Worm (Caenorhabditis elegans) whole organism, L3 larva: ENCODE measurements around the gene F25E2.3.
A peak's percentile ranks its signal among the peaks of the same experiment; 100 is the strongest.

ENCODE experiments used
- R02D3.7 ChIP-seq: fragments of 150-350 bp; optimal IDR thresholded peaks from 2 replicates; lab custom pipeline; 2014; ENCODE audit warnings: missing biosample characterization, missing genetic modification characterization
- ZK546.5 ChIP-seq: sonication (generic microtip); optimal IDR thresholded peaks from 2 replicates; lab custom pipeline; 2017; ENCODE audit warnings: missing biosample characterization, missing genetic modification characterization
- ama-1 ChIP-seq: fragments of 150-350 bp; optimal IDR thresholded peaks from 2 replicates; lab custom pipeline; 2018
- ceh-28 ChIP-seq: fragments of 150-350 bp; optimal IDR thresholded peaks from 2 replicates; lab custom pipeline; 2014; ENCODE audit warnings: missing biosample characterization, missing genetic modification reagents, missing genetic modification characterization
- ceh-82 ChIP-seq: fragments of 150-350 bp; optimal IDR thresholded peaks from 2 replicates; lab custom pipeline; 2014; ENCODE audit warnings: missing biosample characterization, missing genetic modification characterization
- ceh-9 ChIP-seq: sonication (generic microtip); optimal IDR thresholded peaks from 2 replicates; lab custom pipeline; 2018; ENCODE audit warnings: missing biosample characterization, missing genetic modification characterization
- daf-12 ChIP-seq: fragments of 150-350 bp; optimal IDR thresholded peaks from 2 replicates; lab custom pipeline; 2014; ENCODE audit warnings: missing biosample characterization, missing genetic modification reagents, missing genetic modification characterization
- egl-5 ChIP-seq: fragments of 150-350 bp; optimal IDR thresholded peaks from 2 replicates; lab custom pipeline; 2017; ENCODE audit warnings: missing biosample characterization, missing genetic modification reagents, missing genetic modification characterization, inconsistent platforms
- elt-1 ChIP-seq: fragments of 150-350 bp; optimal IDR thresholded peaks from 2 replicates; lab custom pipeline; 2014; ENCODE audit warnings: missing biosample characterization, missing genetic modification characterization
- elt-2 ChIP-seq: sonication (generic microtip); optimal IDR thresholded peaks from 2 replicates; lab custom pipeline; 2016; ENCODE audit warnings: missing genetic modification reagents, mild to moderate bottlenecking, missing genetic modification characterization, missing compliant biosample characterization
- elt-3 ChIP-seq, 3 experiments: fragments of 150-350 bp in 1 of 3; sonication (generic microtip) in 2 of 3; optimal IDR thresholded peaks; 2 replicates in 2 of 3; 4 replicates in 1 of 3; lab custom pipeline; 2014 to 2017; ENCODE audit warnings: missing biosample characterization in 3 of 3, missing genetic modification characterization in 3 of 3
- eor-1 ChIP-seq, 2 experiments: fragments of 150-350 bp; optimal IDR thresholded peaks; 2 replicates each; lab custom pipeline; 2014 to 2018; ENCODE audit warnings: missing biosample characterization in 2 of 2, missing genetic modification characterization in 2 of 2
- fkh-10 ChIP-seq: sonication (generic microtip); optimal IDR thresholded peaks from 2 replicates; lab custom pipeline; 2017; ENCODE audit warnings: missing biosample characterization, missing genetic modification reagents, missing genetic modification characterization
- fos-1 ChIP-seq: fragments of 150-350 bp; optimal IDR thresholded peaks from 2 replicates; lab custom pipeline; 2014; ENCODE audit warnings: missing biosample characterization, missing genetic modification characterization
- hmg-11 ChIP-seq: sonication (generic microtip); optimal IDR thresholded peaks from 2 replicates; lab custom pipeline; 2016; ENCODE audit warnings: missing genetic modification characterization, missing compliant biosample characterization
- jun-1 ChIP-seq: fragments of 150-350 bp; optimal IDR thresholded peaks from 2 replicates; lab custom pipeline; 2014; ENCODE audit warnings: missing biosample characterization, missing genetic modification reagents, missing genetic modification characterization
- lin-15B ChIP-seq: fragments of 150-350 bp; optimal IDR thresholded peaks from 2 replicates; lab custom pipeline; 2014; ENCODE audit warnings: missing biosample characterization, missing genetic modification characterization
- lin-39 ChIP-seq: fragments of 150-350 bp; optimal IDR thresholded peaks from 2 replicates; lab custom pipeline; 2018; ENCODE audit warnings: missing biosample characterization, missing genetic modification reagents, missing genetic modification characterization
- lsy-12 ChIP-seq: sonication (generic microtip); optimal IDR thresholded peaks from 2 replicates; lab custom pipeline; 2016; ENCODE audit warnings: mild to moderate bottlenecking, missing genetic modification characterization, missing compliant biosample characterization
- mdl-1 ChIP-seq: fragments of 150-350 bp; optimal IDR thresholded peaks from 2 replicates; lab custom pipeline; 2014; ENCODE audit warnings: missing biosample characterization, missing genetic modification characterization
- mml-1 ChIP-seq: fragments of 150-350 bp; sonication (generic microtip); optimal IDR thresholded peaks from 3 replicates; lab custom pipeline; 2014; ENCODE audit warnings: missing biosample characterization, missing genetic modification characterization
- nfya-1 ChIP-seq: sonication (generic microtip); optimal IDR thresholded peaks from 2 replicates; lab custom pipeline; 2017; ENCODE audit warnings: missing genetic modification characterization, mild to moderate bottlenecking, missing compliant biosample characterization, antibody characterized with exemption, moderate library complexity; ENCODE audit not compliant: insufficient read depth
- nhr-11 ChIP-seq: fragments of 150-350 bp; optimal IDR thresholded peaks from 2 replicates; lab custom pipeline; 2014; ENCODE audit warnings: missing biosample characterization, missing genetic modification characterization
- nhr-12 ChIP-seq: fragments of 150-350 bp; optimal IDR thresholded peaks from 2 replicates; lab custom pipeline; 2014; ENCODE audit warnings: missing biosample characterization, missing genetic modification characterization
- nhr-23 ChIP-seq: fragments of 150-350 bp; optimal IDR thresholded peaks from 2 replicates; lab custom pipeline; 2014; ENCODE audit warnings: missing biosample characterization, missing genetic modification reagents, missing genetic modification characterization
- nhr-25 ChIP-seq: sonication (generic microtip); optimal IDR thresholded peaks from 2 replicates; lab custom pipeline; 2017; ENCODE audit warnings: missing biosample characterization, missing genetic modification characterization
- nhr-28 ChIP-seq: fragments of 150-350 bp; optimal IDR thresholded peaks from 2 replicates; lab custom pipeline; 2014; ENCODE audit warnings: missing biosample characterization, missing genetic modification characterization
- nhr-67 ChIP-seq: fragments of 150-350 bp; optimal IDR thresholded peaks from 2 replicates; lab custom pipeline; 2014; ENCODE audit warnings: missing biosample characterization, missing genetic modification characterization
- nhr-76 ChIP-seq: fragments of 150-350 bp; sonication (generic microtip); optimal IDR thresholded peaks from 5 replicates; lab custom pipeline; 2014; ENCODE audit warnings: missing biosample characterization, missing genetic modification characterization
- nhr-77 ChIP-seq: fragments of 150-350 bp; optimal IDR thresholded peaks from 2 replicates; lab custom pipeline; 2014; ENCODE audit warnings: missing biosample characterization, missing genetic modification characterization
- pha-4 ChIP-seq: fragments of 150-350 bp; optimal IDR thresholded peaks from 2 replicates; lab custom pipeline; 2014; ENCODE audit warnings: missing biosample characterization, missing genetic modification reagents, missing genetic modification characterization
- pqm-1 ChIP-seq: fragments of 150-350 bp; optimal IDR thresholded peaks from 2 replicates; lab custom pipeline; 2017; ENCODE audit warnings: missing biosample characterization, missing genetic modification characterization, inconsistent platforms
- sea-2 ChIP-seq: fragments of 150-350 bp; sonication (generic microtip); optimal IDR thresholded peaks from 4 replicates; lab custom pipeline; 2014; ENCODE audit warnings: missing biosample characterization, missing genetic modification reagents, missing genetic modification characterization
- skn-1 ChIP-seq: fragments of 150-350 bp; optimal IDR thresholded peaks from 2 replicates; lab custom pipeline; 2014; ENCODE audit warnings: missing biosample characterization, missing genetic modification characterization
- snpc-4 ChIP-seq: fragments of 150-350 bp; optimal IDR thresholded peaks from 2 replicates; lab custom pipeline; 2014; ENCODE audit warnings: missing biosample characterization, missing genetic modification characterization
- tbx-2 ChIP-seq: sonication (generic microtip); optimal IDR thresholded peaks from 2 replicates; lab custom pipeline; 2016; ENCODE audit warnings: mild to moderate bottlenecking, missing genetic modification characterization, missing compliant biosample characterization
- unc-39 ChIP-seq: sonication (generic microtip); optimal IDR thresholded peaks from 4 replicates; lab custom pipeline; 2017; ENCODE audit warnings: missing biosample characterization, missing genetic modification characterization
- unc-62 ChIP-seq: fragments of 150-350 bp; sonication (generic microtip); optimal IDR thresholded peaks from 4 replicates; lab custom pipeline; 2014; ENCODE audit warnings: missing biosample characterization, missing genetic modification reagents, missing genetic modification characterization
- zag-1 ChIP-seq: fragments of 150-350 bp; optimal IDR thresholded peaks from 2 replicates; lab custom pipeline; 2014; ENCODE audit warnings: missing biosample characterization, missing genetic modification characterization
- ztf-4 ChIP-seq: fragments of 150-350 bp; optimal IDR thresholded peaks from 2 replicates; lab custom pipeline; 2014; ENCODE audit warnings: missing biosample characterization, missing genetic modification characterization

Gene F25E2.3

DNA sequence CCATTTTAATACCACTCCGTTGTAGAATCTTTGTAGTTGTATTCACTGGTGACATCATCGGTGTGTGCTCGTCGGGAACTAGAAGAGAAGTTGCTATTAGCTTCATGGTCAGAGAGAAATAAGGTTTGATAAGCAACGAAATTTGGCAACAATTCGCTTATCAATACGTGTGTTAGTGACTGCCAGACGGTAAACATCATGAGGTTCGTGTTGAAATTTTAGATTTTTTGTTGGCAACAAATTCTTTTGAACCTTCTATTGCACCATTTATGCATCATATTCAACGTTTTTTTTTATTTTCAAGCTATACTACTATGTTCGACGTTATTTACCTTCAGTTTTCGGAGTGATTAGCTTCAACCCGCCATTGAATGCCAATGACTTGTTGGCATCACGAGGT, 10.8 kb upstream of the F25E2.3 start:
- TF ChIP-seq pqm-1 (tag; lab: Kevin White, UChicago) (peak; percentile 86), elt-2 (tag; lab: Kevin White, UChicago) (peak; percentile 87), ZK546.5 (no peak), nhr-12 (tag; lab: Kevin White, UChicago) (no peak), jun-1 (tag; lab: Kevin White, UChicago) (peak; percentile 6), pha-4 (tag; lab: Kevin White, UChicago) (peak; percentile 53), ceh-28 (no peak)
- TF ChIP-seq, all 47 proteins: peak for 4

DNA sequence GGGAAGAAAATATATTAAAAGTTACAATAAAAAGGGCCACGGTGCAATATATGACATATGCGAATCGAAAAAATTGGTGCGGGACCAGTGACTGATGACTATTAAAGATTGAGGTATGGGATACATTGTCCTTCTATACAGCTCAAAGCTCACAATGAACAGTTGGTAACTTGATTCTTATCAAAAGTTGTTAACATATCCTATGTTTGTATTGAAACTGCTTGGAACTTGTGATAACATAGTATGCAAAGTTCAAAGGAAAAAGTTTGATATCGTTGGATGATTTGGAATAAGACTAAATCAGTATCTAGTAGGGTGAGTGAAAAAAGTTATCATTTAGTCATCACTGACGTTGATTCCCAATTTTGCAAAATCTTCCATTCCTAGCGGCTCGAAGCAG, 5.0 kb upstream of the F25E2.3 start:
- TF ChIP-seq unc-62 (GFP tag; lab: Kevin White, UChicago) (no peak), lsy-12 (no peak), skn-1 (tag; lab: Kevin White, UChicago) (no peak), elt-1 (tag; lab: Kevin White, UChicago) (no peak), pqm-1 (tag; lab: Kevin White, UChicago) (no peak), ZK546.5 (no peak), R02D3.7 (tag; lab: Kevin White, UChicago) (no peak), ceh-9 (tag; lab: Kevin White, UChicago) (no peak), lin-15B (no peak), nhr-12 (tag; lab: Kevin White, UChicago) (no peak), sea-2 (no peak), lin-39 (tag; lab: Kevin White, UChicago) (no peak), nhr-28 (no peak), ama-1 (lab: Kevin White, UChicago) (no peak), jun-1 (tag; lab: Kevin White, UChicago) (no peak), nhr-11 (no peak)

DNA sequence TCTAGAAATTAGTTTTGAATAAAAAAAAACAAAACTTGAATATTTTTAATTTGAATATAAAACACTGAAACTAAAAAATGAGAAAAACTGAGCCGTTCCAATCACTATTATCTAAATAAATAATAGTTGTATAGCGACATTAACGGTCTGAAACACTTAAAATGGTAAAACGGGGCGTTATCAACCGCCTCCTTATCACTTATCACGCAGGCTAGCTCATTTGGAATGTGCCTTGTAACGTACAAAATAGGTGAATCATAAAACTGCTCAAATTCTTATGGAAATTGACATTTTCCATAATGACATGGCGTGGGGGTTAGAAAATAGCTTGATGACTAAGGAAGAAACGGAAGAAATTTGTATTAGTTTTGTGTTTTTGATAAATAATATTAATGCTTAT, 3.0 kb upstream of the F25E2.3 start, which contains the start of gene ifd-2:
ifd-2 (minus strand) TSS at position 1 of the 400 bp plus-strand sequence.
- peak; percentile 8 for TF ChIP-seq pha-4 (tag; lab: Kevin White, UChicago)
- no peak for TF ChIP-seq zag-1 (tag; lab: Kevin White, UChicago)
- peak; percentile 74 for TF ChIP-seq pqm-1 (tag; lab: Kevin White, UChicago)
- TF ChIP-seq ztf-4: no peak
- peak; percentile 87 for TF ChIP-seq elt-2 (tag; lab: Kevin White, UChicago)
- TF ChIP-seq nhr-12 (tag; lab: Kevin White, UChicago): no peak

DNA sequence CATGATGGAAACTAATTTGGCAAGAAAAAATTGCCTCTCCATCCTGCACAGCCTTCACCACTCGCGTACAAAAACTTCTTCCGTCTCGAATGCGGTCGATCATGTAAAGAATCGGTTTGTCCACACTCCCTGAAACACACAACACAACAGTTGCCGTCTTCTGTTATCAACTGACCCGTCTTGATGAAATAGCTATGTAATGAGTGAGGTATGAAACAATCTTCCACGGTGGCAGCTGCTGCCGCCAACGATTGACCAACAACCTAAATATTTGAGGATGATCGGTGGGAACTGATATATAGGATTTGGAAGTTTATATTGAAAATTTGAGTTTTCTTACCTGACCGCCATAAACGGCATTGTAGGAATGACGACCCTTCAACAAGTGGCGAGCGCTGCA, 699 bp downstream of the F25E2.3 start:
- TF ChIP-seq lin-39 (tag; lab: Kevin White, UChicago): no peak
- no peak for TF ChIP-seq nhr-77
- no peak for TF ChIP-seq fkh-10

DNA sequence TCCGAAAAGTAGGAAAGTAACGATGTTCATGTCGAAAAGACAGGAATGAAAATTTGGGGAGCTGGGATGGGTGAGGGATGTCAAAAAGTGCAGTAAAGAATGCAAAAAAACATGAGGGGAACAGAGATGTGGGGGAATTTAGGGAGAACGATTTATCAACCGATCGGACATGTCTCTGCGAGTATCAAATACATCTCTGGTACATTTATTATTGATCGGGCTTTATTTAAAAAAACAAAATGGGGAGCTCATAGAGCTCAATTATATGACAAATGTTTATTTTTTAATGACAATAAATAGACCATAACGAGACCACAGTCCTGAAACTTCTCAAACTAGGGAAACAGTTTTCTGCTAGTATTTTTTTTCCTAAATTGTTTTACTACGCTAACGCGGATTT, 2.3 kb downstream of the F25E2.3 start, which contains the start of gene F25E2.2:
F25E2.2 (minus strand) TSS at position 101 of the 400 bp plus-strand sequence.
- TF ChIP-seq ZK546.5: no peak
- no peak for TF ChIP-seq nhr-67 (tag; lab: Kevin White, UChicago)
- no peak for TF ChIP-seq daf-12 (tag; lab: Kevin White, UChicago)
- TF ChIP-seq hmg-11 (tag; lab: Kevin White, UChicago): no peak
- no peak for TF ChIP-seq lin-15B
- no peak for TF ChIP-seq snpc-4
- TF ChIP-seq nhr-12 (tag; lab: Kevin White, UChicago): no peak
- TF ChIP-seq mml-1 (tag; lab: Kevin White, UChicago): no peak
- no peak for TF ChIP-seq zag-1 (tag; lab: Kevin White, UChicago)
- TF ChIP-seq unc-39 (tag; lab: Kevin White, UChicago): no peak
- no peak for TF ChIP-seq ceh-9 (tag; lab: Kevin White, UChicago)
- TF ChIP-seq pha-4 (tag; lab: Kevin White, UChicago): no peak
- TF ChIP-seq mdl-1 (tag; lab: Kevin White, UChicago): no peak
- no peak for TF ChIP-seq ztf-4
- TF ChIP-seq, all 47 proteins: peak for 0

DNA sequence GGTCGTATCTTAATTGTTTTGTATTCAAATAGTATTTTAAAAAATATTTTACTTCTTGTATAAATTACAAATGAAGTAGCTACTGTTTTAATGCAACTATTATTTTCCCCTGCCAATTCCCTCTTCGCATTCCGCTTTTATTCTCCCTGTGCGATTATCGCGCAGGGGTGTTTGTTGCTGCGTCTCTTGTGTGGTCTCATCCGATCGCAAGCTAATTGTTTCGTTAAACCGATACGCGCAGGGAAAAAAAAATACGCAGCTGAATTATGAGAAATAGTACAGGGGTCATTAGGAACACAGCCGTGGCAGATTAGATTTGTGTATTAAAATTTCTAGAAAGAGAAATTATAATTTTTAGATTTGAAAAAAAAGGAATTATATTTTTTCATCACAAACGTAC, 6.4 kb downstream of the F25E2.3 start:
- TF ChIP-seq daf-12 (tag; lab: Kevin White, UChicago): peak; percentile 84
- TF ChIP-seq pha-4 (tag; lab: Kevin White, UChicago): peak; percentile 97
- peak; percentile 100 for TF ChIP-seq hmg-11 (tag; lab: Kevin White, UChicago)
- peak; percentile 85 to 96 (median 87) for TF ChIP-seq elt-3 (tag; optimal IDR thresholded peaks at IDR 0.05; lab: Kevin White, UChicago)
- peak; percentile 97 for TF ChIP-seq fkh-10
- TF ChIP-seq nhr-25 (tag; lab: Kevin White, UChicago): peak; percentile 97
- TF ChIP-seq lin-39 (tag; lab: Kevin White, UChicago): peak; percentile 99
- TF ChIP-seq tbx-2 (tag; lab: Kevin White, UChicago): peak; percentile 98
- peak; percentile 99 for TF ChIP-seq jun-1 (tag; lab: Kevin White, UChicago)
- TF ChIP-seq nfya-1 (tag; lab: Kevin White, UChicago): peak; percentile 95
- peak; percentile 99 for TF ChIP-seq egl-5 (tag; lab: Kevin White, UChicago)
- TF ChIP-seq fos-1 (tag; lab: Kevin White, UChicago): peak; percentile 97
- TF ChIP-seq nhr-77: peak; percentile 98
- TF ChIP-seq ceh-82 (tag; lab: Kevin White, UChicago): peak; percentile 99
- peak; percentile 96 for TF ChIP-seq nhr-28
- peak; percentile 97 for TF ChIP-seq skn-1 (tag; lab: Kevin White, UChicago)
- peak; percentile 70 for TF ChIP-seq nhr-67 (tag; lab: Kevin White, UChicago)
- TF ChIP-seq lin-15B: peak; percentile 66
- TF ChIP-seq nhr-11: peak; percentile 96
- TF ChIP-seq unc-62 (GFP tag; lab: Kevin White, UChicago): peak; percentile 91
- peak in 1 of 2 experiments; percentile 78 for TF ChIP-seq eor-1 (tag; optimal IDR thresholded peaks at IDR 0.05; lab: Kevin White, UChicago)
- peak; percentile 99 for TF ChIP-seq nhr-23
- TF ChIP-seq lsy-12: peak; percentile 96
- peak; percentile 80 for TF ChIP-seq mdl-1 (tag; lab: Kevin White, UChicago)
- TF ChIP-seq nhr-76 (tag; lab: Kevin White, UChicago): peak; percentile 93
- peak; percentile 88 for TF ChIP-seq ztf-4
